Fruit fly (Drosophila melanogaster) whole organism, embryonic: Measurements from ENCODE around the gene yellow-e2.
A peak's percentile ranks its signal among the peaks of the same experiment; 100 is the strongest.

Experiments
- Adf1 ChIP-seq: fragments of 200-800 bp; sonication (Bioruptor generic); IDR thresholded peaks from 2 replicates; pipeline ENCODE4 v1.3.6; 2022; ENCODE audit warnings: missing biosample characterization, missing genetic modification characterization
- CG10267 ChIP-seq: fragments of 200-800 bp; sonication (Bioruptor generic); optimal IDR thresholded peaks from 2 replicates; lab custom pipeline; 2018; ENCODE audit warnings: missing biosample characterization, mild to moderate bottlenecking, missing genetic modification characterization, moderate library complexity
- CG10321 ChIP-seq: fragments of 200-800 bp; sonication (Bioruptor generic); IDR thresholded peaks from 2 replicates; pipeline ENCODE4 v1.3.6; 2022; ENCODE audit warnings: missing biosample characterization, missing genetic modification characterization
- CG10366 ChIP-seq: fragments of 200-800 bp; sonication (Bioruptor generic); IDR thresholded peaks from 2 replicates; pipeline ENCODE4 v1.3.6; 2022; ENCODE audit warnings: missing biosample characterization, missing genetic modification characterization
- CG10979 ChIP-seq: fragments of 200-800 bp; sonication (Bioruptor generic); optimal IDR thresholded peaks from 2 replicates; lab custom pipeline; 2018; ENCODE audit warnings: missing biosample characterization, mild to moderate bottlenecking, missing genetic modification characterization, moderate library complexity
- CG13296 ChIP-seq: fragments of 200-800 bp; sonication (Bioruptor generic); optimal IDR thresholded peaks from 3 replicates; lab custom pipeline; 2018; ENCODE audit warnings: missing biosample characterization, mild to moderate bottlenecking, missing genetic modification characterization
- CG13894 ChIP-seq: fragments of 200-800 bp; sonication (Bioruptor generic); optimal IDR thresholded peaks from 3 replicates; lab custom pipeline; 2018; ENCODE audit warnings: missing biosample characterization, mild to moderate bottlenecking, missing genetic modification characterization, moderate library complexity
- CG17328 ChIP-seq: fragments of 200-800 bp; sonication (Bioruptor generic); IDR thresholded peaks from 2 replicates; pipeline ENCODE4 v1.3.6; 2022; ENCODE audit warnings: missing biosample characterization, missing genetic modification characterization
- CG17361 ChIP-seq: fragments of 200-800 bp; sonication (Bioruptor generic); IDR thresholded peaks from 3 replicates; pipeline ENCODE4 v1.3.6; 2022; ENCODE audit warnings: missing biosample characterization, missing genetic modification characterization
- CG18011 ChIP-seq: fragments of 200-800 bp; sonication (Bioruptor generic); optimal IDR thresholded peaks from 2 replicates; lab custom pipeline; 2017; ENCODE audit warnings: missing biosample characterization, missing genetic modification characterization, mild to moderate bottlenecking, moderate library complexity, missing genotype
- CG18262 ChIP-seq: fragments of 200-800 bp; optimal IDR thresholded peaks from 3 replicates; lab custom pipeline; 2019; ENCODE audit warnings: missing biosample characterization, mild to moderate bottlenecking, missing genetic modification characterization, moderate library complexity
- CG2116 ChIP-seq: fragments of 200-800 bp; sonication (Bioruptor generic); optimal IDR thresholded peaks from 3 replicates; lab custom pipeline; 2018; ENCODE audit warnings: missing biosample characterization, mild to moderate bottlenecking, missing genetic modification characterization
- CG2712 ChIP-seq: fragments of 200-800 bp; optimal IDR thresholded peaks from 3 replicates; lab custom pipeline; 2019; ENCODE audit warnings: missing biosample characterization, mild to moderate bottlenecking, missing genetic modification characterization, moderate library complexity
- CG31441 ChIP-seq: fragments of 200-800 bp; sonication (Bioruptor generic); IDR thresholded peaks from 2 replicates; pipeline ENCODE4 v1.3.6; 2022; ENCODE audit warnings: missing biosample characterization, missing genetic modification characterization
- CG32532 ChIP-seq: fragments of 200-800 bp; sonication (Bioruptor generic); IDR thresholded peaks from 2 replicates; pipeline ENCODE4 v1.3.6; 2022; ENCODE audit warnings: missing biosample characterization, missing genetic modification characterization
- CG32772 ChIP-seq: fragments of 200-800 bp; sonication (Bioruptor generic); IDR thresholded peaks from 2 replicates; pipeline ENCODE4 v1.3.6; 2022; ENCODE audit warnings: missing biosample characterization, missing genetic modification characterization
- CG3847 ChIP-seq: fragments of 200-800 bp; sonication (Bioruptor generic); IDR thresholded peaks from 2 replicates; pipeline ENCODE4 v1.3.6; 2022; ENCODE audit warnings: missing biosample characterization, missing genetic modification characterization
- CG6254 ChIP-seq: fragments of 200-800 bp; sonication (Bioruptor generic); optimal IDR thresholded peaks from 3 replicates; lab custom pipeline; 2017; ENCODE audit warnings: mild to moderate bottlenecking, missing biosample characterization, missing genetic modification reagents, missing genetic modification characterization
- CG6765 ChIP-seq: fragments of 200-800 bp; sonication (Bioruptor generic); optimal IDR thresholded peaks from 3 replicates; lab custom pipeline; 2017; ENCODE audit warnings: missing biosample characterization, mild to moderate bottlenecking, missing genetic modification characterization
- CG9437 ChIP-seq: fragments of 200-800 bp; sonication (Bioruptor generic); optimal IDR thresholded peaks from 2 replicates; lab custom pipeline; 2018; ENCODE audit warnings: missing biosample characterization, mild to moderate bottlenecking, missing genetic modification characterization
- Dll ChIP-seq: fragments of 200-800 bp; sonication (Bioruptor generic); IDR thresholded peaks from 4 replicates; pipeline ENCODE4 v1.3.6; 2022; ENCODE audit warnings: missing biosample characterization, missing genetic modification characterization; ENCODE audit not compliant: partially characterized antibody
- Gug ChIP-seq: fragments of 200-800 bp; sonication (Bioruptor generic); IDR thresholded peaks from 4 replicates; pipeline ENCODE4 v1.3.6; 2022; ENCODE audit warnings: missing biosample characterization, missing genetic modification characterization
- HLH3B ChIP-seq: fragments of 200-800 bp; sonication (Bioruptor generic); IDR thresholded peaks from 2 replicates; pipeline ENCODE4 v1.3.6; 2022; ENCODE audit warnings: missing biosample characterization, missing genetic modification characterization
- Hmr ChIP-seq: fragments of 200-800 bp; sonication (Bioruptor generic); optimal IDR thresholded peaks from 3 replicates; lab custom pipeline; 2017; ENCODE audit warnings: mild to moderate bottlenecking, missing biosample characterization, missing genetic modification reagents, missing genetic modification characterization
- Hr3 ChIP-seq: fragments of 200-800 bp; sonication (Bioruptor generic); optimal IDR thresholded peaks from 3 replicates; lab custom pipeline; 2016; ENCODE audit warnings: missing biosample characterization, missing genetic modification characterization
- Hr78 ChIP-seq, 2 experiments: fragments of 200-800 bp in 1 of 2; fragments of >200 bp in 1 of 2; sonication (Bioruptor generic) in 1 of 2; optimal IDR thresholded peaks; 2 replicates each; lab custom pipeline; 2017 to 2019; ENCODE audit warnings: missing biosample characterization in 2 of 2, missing genetic modification characterization in 2 of 2, mild to moderate bottlenecking in 1 of 2, moderate library complexity in 1 of 2
- NfI ChIP-seq: fragments of 200-800 bp; sonication (Bioruptor generic); optimal IDR thresholded peaks from 3 replicates; lab custom pipeline; 2018; ENCODE audit warnings: missing biosample characterization, mild to moderate bottlenecking, missing genetic modification characterization, moderate library complexity
- Oli ChIP-seq: fragments of 200-800 bp; sonication (Bioruptor generic); optimal IDR thresholded peaks from 2 replicates; lab custom pipeline; 2018; ENCODE audit warnings: missing biosample characterization, mild to moderate bottlenecking, missing genetic modification characterization, moderate library complexity
- br ChIP-seq: fragments of >200 bp; optimal IDR thresholded peaks from 2 replicates; lab custom pipeline; 2017
- bsh ChIP-seq, 2 experiments: fragments of 200-800 bp; sonication (Bioruptor generic); optimal IDR thresholded peaks; 2 replicates each; lab custom pipeline; 2017 to 2018; ENCODE audit warnings: mild to moderate bottlenecking in 2 of 2, missing biosample characterization in 2 of 2, missing genetic modification characterization in 2 of 2, moderate library complexity in 1 of 2
- cwo ChIP-seq: fragments of 200-800 bp; sonication (Bioruptor generic); optimal IDR thresholded peaks from 3 replicates; lab custom pipeline; 2017; ENCODE audit warnings: missing biosample characterization, missing genetic modification characterization, mild to moderate bottlenecking, moderate library complexity, missing genetic modification reagents
- dysf ChIP-seq: fragments of 200-800 bp; sonication (Bioruptor generic); IDR thresholded peaks from 3 replicates; pipeline ENCODE4 v1.3.6; 2022; ENCODE audit warnings: missing biosample characterization, missing genetic modification characterization
- eve ChIP-seq, 2 experiments: fragments of >200 bp; optimal IDR thresholded peaks; 2 replicates each; lab custom pipeline; 2017; ENCODE audit warnings: missing biosample characterization in 2 of 2, missing genetic modification characterization in 2 of 2
- gcm ChIP-seq: fragments of 200-800 bp; sonication (Bioruptor generic); optimal IDR thresholded peaks from 2 replicates; lab custom pipeline; 2019; ENCODE audit warnings: missing biosample characterization, mild to moderate bottlenecking, missing genetic modification characterization, moderate library complexity
- gfzf ChIP-seq: fragments of 200-800 bp; sonication (Bioruptor generic); optimal IDR thresholded peaks from 2 replicates; lab custom pipeline; 2016; ENCODE audit warnings: missing biosample characterization, mild to moderate bottlenecking, missing genetic modification characterization, moderate library complexity
- gsb-n ChIP-seq: fragments of 200-800 bp; sonication (Bioruptor generic); optimal IDR thresholded peaks from 3 replicates; lab custom pipeline; 2018; ENCODE audit warnings: missing biosample characterization, mild to moderate bottlenecking, missing genetic modification characterization
- jigr1 ChIP-seq: fragments of 200-800 bp; sonication (Bioruptor generic); IDR thresholded peaks from 3 replicates; pipeline ENCODE4 v1.3.6; 2022; ENCODE audit warnings: missing biosample characterization, missing genetic modification characterization
- lbe ChIP-seq: fragments of 200-800 bp; sonication (Bioruptor generic); optimal IDR thresholded peaks from 2 replicates; lab custom pipeline; 2016; ENCODE audit warnings: missing biosample characterization, mild to moderate bottlenecking, missing genetic modification characterization
- nau ChIP-seq: fragments of 200-800 bp; sonication (Bioruptor generic); optimal IDR thresholded peaks from 3 replicates; lab custom pipeline; 2017; ENCODE audit warnings: missing biosample characterization, mild to moderate bottlenecking, missing genetic modification characterization, missing genetic modification reagents
- oc ChIP-seq: fragments of 200-800 bp; sonication (Bioruptor generic); optimal IDR thresholded peaks from 2 replicates; lab custom pipeline; 2018; ENCODE audit warnings: missing biosample characterization, mild to moderate bottlenecking, missing genetic modification characterization, moderate library complexity
- org-1 ChIP-seq: fragments of 200-800 bp; sonication (Bioruptor generic); optimal IDR thresholded peaks from 2 replicates; lab custom pipeline; 2017; ENCODE audit warnings: missing biosample characterization, missing genetic modification characterization
- peb ChIP-seq: fragments of 200-800 bp; sonication (Bioruptor generic); IDR thresholded peaks from 2 replicates; pipeline ENCODE4 v1.3.6; 2022; ENCODE audit warnings: missing biosample characterization, missing genetic modification characterization
- salm ChIP-seq: fragments of 200-800 bp; sonication (Bioruptor generic); optimal IDR thresholded peaks from 2 replicates; lab custom pipeline; 2018; ENCODE audit warnings: missing biosample characterization, mild to moderate bottlenecking, missing genetic modification characterization
- sens ChIP-seq: fragments of 200-800 bp; sonication (Bioruptor generic); peaks from one replicate; lab custom pipeline; 2016; ENCODE audit warnings: missing biosample characterization, missing genetic modification characterization
- sisA ChIP-seq: fragments of 200-800 bp; sonication (Bioruptor generic); IDR thresholded peaks from 2 replicates; pipeline ENCODE4 v1.3.6; 2022; ENCODE audit warnings: missing biosample characterization, missing genetic modification characterization
- sob ChIP-seq: fragments of 200-800 bp; sonication (Bioruptor generic); IDR thresholded peaks from 2 replicates; pipeline ENCODE4 v1.3.6; 2022; ENCODE audit warnings: missing biosample characterization, missing genetic modification characterization
- sr ChIP-seq: fragments of 200-800 bp; sonication (Bioruptor generic); IDR thresholded peaks from 3 replicates; pipeline ENCODE4 v1.3.6; 2022; ENCODE audit warnings: missing biosample characterization, missing genetic modification characterization
- tgo ChIP-seq: fragments of 200-800 bp; sonication (Bioruptor generic); IDR thresholded peaks from 3 replicates; pipeline ENCODE4 v1.3.6; 2022; ENCODE audit warnings: missing biosample characterization, missing genetic modification characterization
- ttk ChIP-seq: fragments of 200-800 bp; sonication (Bioruptor generic); IDR thresholded peaks from 2 replicates; pipeline ENCODE4 v2.1.2; 2022; ENCODE audit warnings: missing biosample characterization, missing genetic modification characterization
- vvl ChIP-seq: fragments of 200-800 bp; sonication (Bioruptor generic); IDR thresholded peaks from 2 replicates; pipeline ENCODE4 v1.3.6; 2022; ENCODE audit warnings: missing biosample characterization, missing genetic modification characterization

yellow-e2 gene

DNA sequence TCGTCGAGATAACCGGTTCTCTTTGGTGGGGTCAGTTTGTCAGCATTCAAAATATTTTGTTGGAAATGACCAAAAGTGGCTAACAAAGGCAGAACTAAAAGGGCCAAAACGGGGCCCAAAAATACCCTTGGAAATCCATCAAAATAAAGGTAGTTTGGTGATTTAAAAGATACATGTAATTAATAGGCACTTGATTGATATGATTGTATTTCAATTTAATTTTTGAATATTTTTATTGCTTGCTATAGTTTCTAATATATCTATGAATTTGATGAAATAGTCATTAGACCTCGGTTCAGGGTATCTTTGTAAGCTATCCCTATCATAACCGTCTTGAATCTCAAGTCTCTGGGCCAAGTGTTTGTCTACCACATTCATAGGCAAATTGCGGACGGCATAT is 47.2 kb upstream of the yellow-e2 start (continued):
- peak; percentile 88 for TF ChIP-seq vvl (GFP tag; lab: Robert Waterston, UW)
- TF ChIP-seq CG2712: peak; percentile 82
- no peak for TF ChIP-seq sr
- TF ChIP-seq oc (tag; lab: Kevin White, UChicago): peak; percentile 56
- TF ChIP-seq Hr78 (GFP tag; optimal IDR thresholded peaks at IDR 0.05; lab: Kevin White, UChicago): peak in 1 of 2 experiments; percentile 50
- no peak for TF ChIP-seq br (lab: Kevin White, UChicago)
- peak; percentile 2 for TF ChIP-seq CG9437 (GFP tag; lab: Kevin White, UChicago)
- peak; percentile 67 for TF ChIP-seq CG10366 (GFP tag; lab: Robert Waterston, UW)
- peak; percentile 23 for TF ChIP-seq org-1 (GFP tag; lab: Kevin White, UChicago)
- peak; percentile 39 for TF ChIP-seq ttk (GFP tag; lab: Robert Waterston, UW)
- TF ChIP-seq cwo: peak; percentile 67
- peak; percentile 79 for TF ChIP-seq CG18262 (tag; lab: Kevin White, UChicago)
- peak; percentile 45 for TF ChIP-seq CG6765 (GFP tag; lab: Kevin White, UChicago)
- peak; percentile 79 for TF ChIP-seq tgo (GFP tag; lab: Robert Waterston, UW)
- peak; percentile 62 for TF ChIP-seq NfI (GFP tag; lab: Kevin White, UChicago)
- peak; percentile 72 for TF ChIP-seq Oli (tag; lab: Kevin White, UChicago)
- TF ChIP-seq Adf1: 0 out of 2 replicates have a peak, but pooled peaks have one; percentile 29
- TF ChIP-seq CG18011 (GFP tag; lab: Kevin White, UChicago): peak; percentile 21
- TF ChIP-seq CG31441 (GFP tag; lab: Robert Waterston, UW): peak; percentile 78; the same call in 1 of the 2 replicates
- TF ChIP-seq Dll: no peak
- peak; percentile 44; the same call in 2 of the 4 replicates for TF ChIP-seq Gug (GFP tag; lab: Robert Waterston, UW)
- peak; percentile 90 for TF ChIP-seq sens (GFP tag; lab: Kevin White, UChicago)
- 0 out of 2 replicates have a peak, but pooled peaks have one; percentile 32 for TF ChIP-seq peb (GFP tag; lab: Robert Waterston, UW)
- peak; percentile 73 for TF ChIP-seq Hmr (GFP tag; lab: Kevin White, UChicago)
- TF ChIP-seq CG13894 (tag; lab: Kevin White, UChicago): peak; percentile 44
- TF ChIP-seq dysf: peak; percentile 87
- peak; percentile 16 for TF ChIP-seq nau (GFP tag; lab: Kevin White, UChicago)
- no peak for TF ChIP-seq CG10321 (GFP tag; lab: Robert Waterston, UW)
- peak; percentile 54 for TF ChIP-seq gsb-n (tag; lab: Kevin White, UChicago)
- peak; percentile 32 for TF ChIP-seq gcm (GFP tag; lab: Kevin White, UChicago)
- 0 out of 3 replicates have a peak, but pooled peaks have one; percentile 22 for TF ChIP-seq jigr1 (GFP tag; lab: Robert Waterston, UW)
- peak; percentile 79 for TF ChIP-seq CG10979 (tag; lab: Kevin White, UChicago)
- TF ChIP-seq HLH3B (GFP tag; lab: Robert Waterston, UW): peak; percentile 75
- peak; percentile 64 for TF ChIP-seq sob (GFP tag; lab: Robert Waterston, UW)
- peak; percentile 49 for TF ChIP-seq CG13296 (GFP tag; lab: Kevin White, UChicago)
- TF ChIP-seq gfzf (GFP tag; lab: Kevin White, UChicago): no peak
- peak in 1 of 2 experiments; percentile 50 for TF ChIP-seq eve (GFP tag; optimal IDR thresholded peaks at IDR 0.05; lab: Kevin White, UChicago)
- TF ChIP-seq bsh (GFP tag; optimal IDR thresholded peaks at IDR 0.05; lab: Kevin White, UChicago): peak in 1 of 2 experiments; percentile 78
- peak; percentile 92 for TF ChIP-seq CG32532 (GFP tag; lab: Robert Waterston, UW)
- TF ChIP-seq CG6254 (GFP tag; lab: Kevin White, UChicago): peak; percentile 47
- TF ChIP-seq sisA (GFP tag; lab: Robert Waterston, UW): peak; percentile 61
- TF ChIP-seq Hr3 (GFP tag; lab: Kevin White, UChicago): peak; percentile 14
- peak; percentile 61; the same call in 1 of the 2 replicates for TF ChIP-seq CG3847
- peak; percentile 67 for TF ChIP-seq CG17361 (GFP tag; lab: Robert Waterston, UW)
- no peak for TF ChIP-seq CG2116 (GFP tag; lab: Kevin White, UChicago)
- TF ChIP-seq CG17328: peak; percentile 47; the same call in 1 of the 2 replicates
- peak; percentile 43 for TF ChIP-seq salm (tag; lab: Kevin White, UChicago)
- no peak for TF ChIP-seq lbe (GFP tag; lab: Kevin White, UChicago)
- TF ChIP-seq CG10267 (tag; lab: Kevin White, UChicago): peak; percentile 68
- TF ChIP-seq CG32772 (GFP tag; lab: Robert Waterston, UW): peak; percentile 63
